Fruit fly (Drosophila melanogaster): ENCODE data around the gene CG3726.

The CG3726 gene

dm6 chrX:5888260-5888659, 28.6 kb upstream of the CG3726 start (continued):
- peak; percentile 56 for TF ChIP-seq Smox (GFP tag; optimal IDR thresholded peaks at IDR 0.05)

dm6 chrX:5888933-5889332, 28.0 kb upstream of the CG3726 start:
- peak; percentile 22 for TF ChIP-seq cyc (GFP tag; optimal IDR thresholded peaks at IDR 0.05)
- peak; percentile 47 for TF ChIP-seq Met (GFP tag; optimal IDR thresholded peaks at IDR 0.05)
- peak; percentile 8 for TF ChIP-seq CG34406 (GFP tag; optimal IDR thresholded peaks at IDR 0.05)
- TF ChIP-seq CG8119 (GFP tag; IDR thresholded peaks at IDR 0.05), result no peak
- TF ChIP-seq Eip78C (GFP tag), result peak; percentile 56
- no peak for TF ChIP-seq Blimp-1 (GFP tag; optimal IDR thresholded peaks at IDR 0.05)
- TF ChIP-seq dac (GFP tag; optimal IDR thresholded peaks at IDR 0.05), result no peak
- peak; percentile 24 for TF ChIP-seq lz (GFP tag; optimal IDR thresholded peaks at IDR 0.05)
- TF ChIP-seq CG10631 (GFP tag; optimal IDR thresholded peaks at IDR 0.05), result peak; percentile 7
- peak; percentile 61 for TF ChIP-seq svp (GFP tag)
- TF ChIP-seq CG8319 (GFP tag; optimal IDR thresholded peaks at IDR 0.05), result no peak
- TF ChIP-seq CG31627 (GFP tag; optimal IDR thresholded peaks at IDR 0.05), result peak; percentile 31
- peak; percentile 18 for TF ChIP-seq Smox (GFP tag; optimal IDR thresholded peaks at IDR 0.05)
- TF ChIP-seq topi (GFP tag; optimal IDR thresholded peaks at IDR 0.05), result peak; percentile 39
- peak; percentile 33 for TF ChIP-seq esn (GFP tag; optimal IDR thresholded peaks at IDR 0.05)
- peak; percentile 1 for TF ChIP-seq CG7368 (GFP tag; optimal IDR thresholded peaks at IDR 0.05)
- no peak for TF ChIP-seq CG6163 (GFP tag; IDR thresholded peaks at IDR 0.05)
- TF ChIP-seq dsx (GFP tag; optimal IDR thresholded peaks at IDR 0.05; ENCODE audit: poor library complexity, severe bottlenecking), result no peak
- TF ChIP-seq CG6792 (GFP tag; optimal IDR thresholded peaks at IDR 0.05), result peak; percentile 2

- TF ChIP-seq CG11762 (GFP tag; optimal IDR thresholded peaks at IDR 0.05; ENCODE audit: insufficient read depth) (peak; percentile 40), CG6276 (GFP tag; optimal IDR thresholded peaks at IDR 0.05) (peak; percentile 38), CG8319 (GFP tag; optimal IDR thresholded peaks at IDR 0.05) (no peak), Eip93F (GFP tag; optimal IDR thresholded peaks at IDR 0.05) (no peak), CG10631 (GFP tag; optimal IDR thresholded peaks at IDR 0.05) (peak; percentile 63), net (GFP tag; optimal IDR thresholded peaks at IDR 0.05) (peak; percentile 61), CG1621 (tag; optimal IDR thresholded peaks at IDR 0.05) (no peak), CG32006 (GFP tag; optimal IDR thresholded peaks at IDR 0.05) (peak; percentile 73), CG10669 (GFP tag; optimal IDR thresholded peaks at IDR 0.05) (peak; percentile 3), CG9139 (GFP tag; optimal IDR thresholded peaks at IDR 0.05) (no peak), Eip75B (GFP tag; optimal IDR thresholded peaks at IDR 0.05) (peak; percentile 44), CG31627 (GFP tag; optimal IDR thresholded peaks at IDR 0.05) (peak; percentile 61), CG15336 (GFP tag; IDR thresholded peaks at IDR 0.05) (peak; percentile 50), cyc (GFP tag; optimal IDR thresholded peaks at IDR 0.05) (peak; percentile 34), spab (GFP tag; optimal IDR thresholded peaks at IDR 0.05) (no peak), CG34406 (GFP tag; optimal IDR thresholded peaks at IDR 0.05) (peak; percentile 36), Lpt (GFP tag; optimal IDR thresholded peaks at IDR 0.05) (peak; percentile 61), Ets21C (GFP tag; optimal IDR thresholded peaks at IDR 0.05) (peak; percentile 36), ss (GFP tag; optimal IDR thresholded peaks at IDR 0.05) (peak in 1 of 2 experiments; percentile 13), CG11294 (GFP tag; IDR thresholded peaks at IDR 0.05) (0 out of 2 replicates have a peak, but pooled peaks have one; percentile 22), Sox102F (GFP tag; optimal IDR thresholded peaks at IDR 0.05) (peak; percentile 43), salr (GFP tag; optimal IDR thresholded peaks at IDR 0.05) (peak in 1 of 2 experiments; percentile 57), fd85E (GFP tag; optimal IDR thresholded peaks at IDR 0.05) (no peak), CG3919 (GFP tag; optimal IDR thresholded peaks at IDR 0.05) (peak; percentile 64), Blimp-1 (GFP tag; optimal IDR thresholded peaks at IDR 0.05) (no peak), dsx (GFP tag; optimal IDR thresholded peaks at IDR 0.05; ENCODE audit: poor library complexity, severe bottlenecking) (peak; percentile 81), CG6792 (GFP tag; optimal IDR thresholded peaks at IDR 0.05) (peak; percentile 37), OdsH (GFP tag; optimal IDR thresholded peaks at IDR 0.05) (peak; percentile 55), Gug (GFP tag; IDR thresholded peaks at IDR 0.05) (peak; percentile 58), eg (GFP tag; IDR thresholded peaks at IDR 0.05) (peak; percentile 81), CG8632 (GFP tag; optimal IDR thresholded peaks at IDR 0.05) (no peak), Met (GFP tag; optimal IDR thresholded peaks at IDR 0.05) (peak; percentile 66), CG11902 (GFP tag; optimal IDR thresholded peaks at IDR 0.05) (no peak), lz (GFP tag; optimal IDR thresholded peaks at IDR 0.05) (peak; percentile 53), Ets96B (tag; optimal IDR thresholded peaks at IDR 0.05) (peak; percentile 17), CG16779 (tag; optimal IDR thresholded peaks at IDR 0.05) (no peak)
Observed at dm6 chrX:5891666-5892444, 25.0 kb upstream of the CG3726 start.

Measured in whole organism, prepupa.